Fruit fly (Drosophila melanogaster) whole organism, adult: ENCODE measurements around the gene CG18234.

Experiments used
- CG11617 ChIP-seq: fragments of 200-800 bp; sonication (Bioruptor generic); optimal IDR thresholded peaks from 2 replicates; lab custom pipeline; 2017; ENCODE audit warnings: mild to moderate bottlenecking, missing biosample characterization, missing genetic modification reagents, missing genetic modification characterization
- CG5204 ChIP-seq: fragments of 200-800 bp; sonication (Bioruptor generic); optimal IDR thresholded peaks from 2 replicates; lab custom pipeline; 2016; ENCODE audit warnings: missing biosample characterization, missing genetic modification characterization
- CG7101 ChIP-seq: fragments of 200-800 bp; sonication (Bioruptor generic); optimal IDR thresholded peaks from 2 replicates; lab custom pipeline; 2018; ENCODE audit warnings: missing biosample characterization, mild to moderate bottlenecking, missing genetic modification characterization, moderate library complexity
- Clk ChIP-seq: fragments of 200-800 bp; sonication (Bioruptor generic); optimal IDR thresholded peaks from 2 replicates; lab custom pipeline; 2017; ENCODE audit warnings: missing biosample characterization, missing genetic modification characterization
- ovo ChIP-seq: fragments of 200-800 bp; sonication (Bioruptor generic); optimal IDR thresholded peaks from 2 replicates; lab custom pipeline; 2016; ENCODE audit warnings: missing biosample characterization, missing genetic modification characterization
- pad ChIP-seq: fragments of 200-800 bp; sonication (Bioruptor generic); optimal IDR thresholded peaks from 3 replicates; lab custom pipeline; 2017; ENCODE audit warnings: missing biosample characterization, missing genetic modification characterization, mild to moderate bottlenecking, moderate library complexity, missing genetic modification reagents
- tj ChIP-seq: fragments of 200-800 bp; sonication (Bioruptor generic); optimal IDR thresholded peaks from 3 replicates; lab custom pipeline; 2017; ENCODE audit warnings: missing biosample characterization, mild to moderate bottlenecking, missing genetic modification characterization, moderate library complexity

DNA sequence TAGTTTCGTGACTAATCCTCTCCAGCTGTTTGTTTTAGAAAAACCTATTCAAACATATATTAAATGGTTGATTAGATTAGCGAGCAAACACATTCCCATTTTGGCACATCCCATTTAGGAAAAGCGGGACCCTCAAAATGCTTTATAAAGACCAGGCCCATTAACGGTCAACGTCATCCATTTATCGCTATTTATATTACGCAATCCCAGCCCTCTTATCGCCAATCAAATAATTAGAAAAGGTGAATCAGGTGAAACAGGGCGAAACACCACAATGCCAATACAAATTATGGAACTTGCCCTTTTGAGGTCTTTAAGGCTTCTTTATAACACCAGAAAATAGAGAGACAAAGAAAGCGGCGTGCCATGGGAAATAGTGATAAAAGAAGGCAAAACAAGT lies 34.8 kb downstream of the CG18234 start:
- TF ChIP-seq CG11617 (GFP tag; lab: Kevin White, UChicago) (no peak), tj (GFP tag; lab: Kevin White, UChicago) (no peak), CG7101 (tag; lab: Kevin White, UChicago) (no peak), CG5204 (GFP tag; lab: Kevin White, UChicago) (no peak), ovo (GFP tag; lab: Kevin White, UChicago) (no peak), pad (GFP tag; lab: Kevin White, UChicago) (no peak), Clk (GFP tag; lab: Kevin White, UChicago) (no peak)
